Fruit fly (Drosophila melanogaster) Kc167 (cell line): ENCODE results near the gene DIP-alpha.

ENCODE experiments used
- Myc ChIP-seq: fragments of >200 bp; optimal IDR thresholded peaks from 2 replicates; lab custom pipeline; 2017; ENCODE audit warnings: missing external identifiers
- Sin3A ChIP-seq: fragments of >200 bp; optimal IDR thresholded peaks from 2 replicates; lab custom pipeline; 2018; ENCODE audit warnings: missing external identifiers
- h ChIP-seq: fragments of >200 bp; optimal IDR thresholded peaks from 3 replicates; lab custom pipeline; 2018; ENCODE audit warnings: missing external identifiers
- insv ChIP-seq: fragments of >200 bp; optimal IDR thresholded peaks from 3 replicates; lab custom pipeline; 2018; ENCODE audit warnings: missing external identifiers
- psq ChIP-seq: fragments of >200 bp; optimal IDR thresholded peaks from 2 replicates; lab custom pipeline; 2017; ENCODE audit warnings: missing external identifiers
- ttk ChIP-seq: sonication (Bioruptor generic); optimal IDR thresholded peaks from 2 replicates; lab custom pipeline; 2017; ENCODE audit warnings: missing external identifiers

DIP-alpha gene

dm6 chrX:3476009-3476408, 95.4 kb downstream of the DIP-alpha start:
- TF ChIP-seq Myc (lab: Kevin White, UChicago) (no peak), Sin3A (lab: Kevin White, UChicago) (no peak), h (lab: Kevin White, UChicago) (no peak)

- TF ChIP-seq Sin3A (lab: Kevin White, UChicago) (no peak), insv (no peak), psq (no peak), h (lab: Kevin White, UChicago) (no peak), Myc (lab: Kevin White, UChicago) (no peak), ttk (no peak)
Measured at dm6 chrX:3474476-3475439, 96.7 kb downstream of the DIP-alpha start, which contains the start of gene CG12206. Gene CG12206, minus strand, starts transcription at chrX:3474524.

DNA sequence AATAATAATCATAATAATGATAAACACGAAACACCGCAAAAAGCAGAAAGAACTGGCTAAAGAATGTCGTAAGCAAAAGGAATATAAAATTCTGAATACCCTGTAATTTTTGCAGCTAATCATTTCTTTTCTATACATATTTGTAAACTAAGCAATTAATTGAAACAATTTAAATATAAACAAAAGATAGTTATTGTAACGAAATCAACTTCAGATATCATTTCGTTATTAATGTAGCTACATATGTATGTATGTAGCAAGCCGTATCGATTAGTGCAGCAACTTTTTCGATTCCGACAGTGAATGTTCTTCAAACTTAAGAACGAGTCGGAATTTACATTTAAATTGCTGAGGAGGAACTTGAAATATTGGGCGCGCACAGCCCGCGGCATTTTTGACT, 97.8 kb downstream of the DIP-alpha start:
- TF ChIP-seq insv, result no peak
- TF ChIP-seq psq, result no peak
- no peak for TF ChIP-seq h (lab: Kevin White, UChicago)
- no peak for TF ChIP-seq Sin3A (lab: Kevin White, UChicago)
- no peak for TF ChIP-seq ttk
- TF ChIP-seq Myc (lab: Kevin White, UChicago), result no peak

dm6 chrX:3470467-3471079, 100.9 kb downstream of the DIP-alpha start:
- TF ChIP-seq Myc (lab: Kevin White, UChicago) (no peak), insv (no peak), h (lab: Kevin White, UChicago) (no peak), ttk (no peak), psq (no peak), Sin3A (lab: Kevin White, UChicago) (no peak)

DNA sequence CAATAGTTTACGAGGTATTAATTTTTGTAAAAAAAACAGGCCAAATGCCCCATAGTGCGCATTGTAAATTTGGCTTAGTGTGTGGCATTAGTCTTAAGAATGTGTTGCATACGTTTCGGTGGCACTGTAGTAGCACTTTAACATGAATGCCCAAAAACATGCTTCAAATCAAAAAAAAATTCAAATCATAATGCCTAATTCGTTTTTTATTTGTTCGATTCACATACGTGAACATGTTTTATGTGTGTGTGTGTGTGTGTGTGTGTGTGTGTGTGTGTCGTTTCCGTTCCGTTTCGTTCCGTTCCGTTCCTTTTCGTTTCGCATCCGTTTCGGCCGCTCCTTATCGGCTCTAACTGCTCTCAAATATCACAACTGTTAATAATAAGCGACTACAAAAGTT, 105.9 kb downstream of the DIP-alpha start:
- no peak for TF ChIP-seq insv
- TF ChIP-seq psq, result no peak
- no peak for TF ChIP-seq ttk
- no peak for TF ChIP-seq h (lab: Kevin White, UChicago)
- no peak for TF ChIP-seq Myc (lab: Kevin White, UChicago)
- no peak for TF ChIP-seq Sin3A (lab: Kevin White, UChicago)

- no peak for TF ChIP-seq insv
- no peak for TF ChIP-seq psq
- TF ChIP-seq Myc (lab: Kevin White, UChicago), result no peak
- TF ChIP-seq ttk, result no peak
- no peak for TF ChIP-seq h (lab: Kevin White, UChicago)
- no peak for TF ChIP-seq Sin3A (lab: Kevin White, UChicago)
Measured at dm6 chrX:3463944-3464343, 107.5 kb downstream of the DIP-alpha start, which contains the start of gene CG16781. Gene CG16781, minus strand, starts transcription at chrX:3464044.

- TF ChIP-seq psq, result no peak
- TF ChIP-seq insv, result no peak
Measured at dm6 chrX:3460140-3460642, 111.3 kb downstream of the DIP-alpha start, which contains the start of the genes CG16782 and CG10801. Gene CG16782, minus strand, starts transcription at chrX:3460240. Gene CG10801, plus strand, starts transcription at chrX:3460592.

dm6 chrX:3458491-3458890, 113.0 kb downstream of the DIP-alpha start:
- no peak for TF ChIP-seq ttk
- TF ChIP-seq h (lab: Kevin White, UChicago), result no peak
- no peak for TF ChIP-seq Myc (lab: Kevin White, UChicago)
- no peak for TF ChIP-seq insv
- TF ChIP-seq Sin3A (lab: Kevin White, UChicago), result no peak
- TF ChIP-seq psq, result no peak

- TF ChIP-seq insv (no peak), psq (no peak), Myc (lab: Kevin White, UChicago) (no peak), ttk (no peak), Sin3A (lab: Kevin White, UChicago) (no peak), h (lab: Kevin White, UChicago) (no peak)
Measured at dm6 chrX:3457518-3457917, 113.9 kb downstream of the DIP-alpha start.
